Worm (Caenorhabditis elegans) whole organism, L4 larva: ENCODE measurements around the gene M110.8.

ENCODE experiments used
- F10B5.3 ChIP-seq: sonication (generic microtip); optimal IDR thresholded peaks from 2 replicates; lab custom pipeline; 2016; ENCODE audit warnings: mild to moderate bottlenecking, missing genetic modification characterization, missing compliant biosample characterization
- F49E8.2 ChIP-seq: sonication (generic microtip); optimal IDR thresholded peaks from 2 replicates; lab custom pipeline; 2016; ENCODE audit warnings: missing compliant biosample characterization, mild to moderate bottlenecking, missing genetic modification characterization, borderline replicate concordance
- R02D3.7 ChIP-seq: fragments of 150-350 bp; sonication (generic microtip); optimal IDR thresholded peaks from 3 replicates; lab custom pipeline; 2014; ENCODE audit warnings: missing biosample characterization, missing genetic modification characterization
- Y75B8A.6 ChIP-seq: fragments of 200-800 bp; sonication (Bioruptor generic); IDR thresholded peaks from 2 replicates; pipeline ENCODE4 v1.3.6; 2022; ENCODE audit warnings: missing genetic modification reagents, missing genetic modification characterization, missing compliant biosample characterization
- aha-1 ChIP-seq: fragments of 150-350 bp; peaks from one replicate; lab custom pipeline; 2014; ENCODE audit warnings: missing biosample characterization, missing genetic modification characterization
- ama-1 ChIP-seq: fragments of 150-350 bp; optimal IDR thresholded peaks from 2 replicates; lab custom pipeline; 2014; ENCODE audit warnings: inconsistent platforms, mixed read lengths
- arid-1 ChIP-seq: fragments of 200-800 bp; sonication (Bioruptor generic); conservative IDR thresholded peaks from 2 replicates; pipeline ENCODE4 v1.3.6; 2022; ENCODE audit warnings: missing genetic modification reagents, missing genetic modification characterization, missing compliant biosample characterization
- attf-4 ChIP-seq: sonication (generic microtip); optimal IDR thresholded peaks from 3 replicates; lab custom pipeline; 2017; ENCODE audit warnings: missing biosample characterization, missing genetic modification characterization
- ceh-44 ChIP-seq: fragments of 200-800 bp; sonication (Bioruptor generic); IDR thresholded peaks from 2 replicates; pipeline ENCODE4 v1.3.6; 2022; ENCODE audit warnings: missing genetic modification reagents, missing genetic modification characterization, missing compliant biosample characterization
- daf-19 ChIP-seq: fragments of 200-800 bp; sonication (Bioruptor generic); conservative IDR thresholded peaks from 2 replicates; pipeline ENCODE4 v1.3.6; 2022; ENCODE audit warnings: missing genetic modification characterization, missing compliant biosample characterization
- dmd-9 ChIP-seq: fragments of 200-800 bp; sonication (Bioruptor generic); IDR thresholded peaks from 2 replicates; pipeline ENCODE4 v1.3.6; 2022; ENCODE audit warnings: missing genetic modification reagents, missing genetic modification characterization, missing compliant biosample characterization
- fkh-10 ChIP-seq: fragments of 150-350 bp; optimal IDR thresholded peaks from 2 replicates; lab custom pipeline; 2014; ENCODE audit warnings: missing biosample characterization, missing genetic modification reagents, missing genetic modification characterization
- fos-1 ChIP-seq: fragments of 150-350 bp; optimal IDR thresholded peaks from 2 replicates; lab custom pipeline; 2014; ENCODE audit warnings: missing biosample characterization, missing genetic modification characterization
- gei-8 ChIP-seq: fragments of 200-800 bp; sonication (Bioruptor generic); optimal IDR thresholded peaks from 2 replicates; lab custom pipeline; 2018; ENCODE audit warnings: mild to moderate bottlenecking, missing genetic modification characterization, missing compliant biosample characterization
- hif-1 ChIP-seq, 2 experiments: sonication (generic microtip); optimal IDR thresholded peaks; 2 replicates each; lab custom pipeline; 2016 to 2017; ENCODE audit warnings: missing compliant biosample characterization in 2 of 2, missing genetic modification characterization in 2 of 2, missing genetic modification reagents in 2 of 2, missing genotype in 2 of 2, mild to moderate bottlenecking in 1 of 2
- hlh-11 ChIP-seq: fragments of 200-800 bp; sonication (Bioruptor generic); optimal IDR thresholded peaks from 2 replicates; lab custom pipeline; 2018; ENCODE audit warnings: mild to moderate bottlenecking, missing genetic modification characterization, missing compliant biosample characterization
- hmg-1.1 ChIP-seq: fragments of 200-800 bp; sonication (Bioruptor generic); IDR thresholded peaks from 2 replicates; pipeline ENCODE4 v1.3.6; 2022; ENCODE audit warnings: missing genetic modification reagents, missing genetic modification characterization, missing compliant biosample characterization
- jun-1 ChIP-seq: fragments of 150-350 bp; optimal IDR thresholded peaks from 2 replicates; lab custom pipeline; 2014; ENCODE audit warnings: missing biosample characterization, missing genetic modification reagents, missing genetic modification characterization
- lin-13 ChIP-seq: fragments of 150-350 bp; optimal IDR thresholded peaks from 2 replicates; lab custom pipeline; 2014; ENCODE audit warnings: missing biosample characterization, missing genetic modification reagents, missing genetic modification characterization
- lin-15B ChIP-seq: fragments of 150-350 bp; sonication (generic microtip); optimal IDR thresholded peaks from 3 replicates; lab custom pipeline; 2014; ENCODE audit warnings: missing biosample characterization, missing genetic modification characterization
- lsy-2 ChIP-seq, 2 experiments: fragments of 150-350 bp in 1 of 2; sonication (generic microtip) in 1 of 2; optimal IDR thresholded peaks; 2 replicates each; lab custom pipeline; 2014 to 2017; ENCODE audit warnings: missing biosample characterization in 2 of 2, missing genetic modification characterization in 2 of 2
- madf-5 ChIP-seq, 2 experiments: fragments of 200-800 bp; sonication (Bioruptor generic); IDR thresholded peaks; 2 replicates each; pipeline ENCODE4 v1.3.6; 2022; ENCODE audit warnings: missing compliant biosample characterization in 2 of 2, missing genetic modification characterization in 2 of 2
- madf-9 ChIP-seq: fragments of 200-800 bp; sonication (Bioruptor generic); conservative IDR thresholded peaks from 2 replicates; pipeline ENCODE4 v1.3.6; 2022; ENCODE audit warnings: missing genetic modification reagents, missing genetic modification characterization, missing compliant biosample characterization
- mep-1 ChIP-seq: fragments of 150-350 bp; sonication (generic microtip); optimal IDR thresholded peaks from 3 replicates; lab custom pipeline; 2014; ENCODE audit warnings: missing biosample characterization, missing genetic modification characterization
- nhr-237 ChIP-seq: sonication (generic microtip); optimal IDR thresholded peaks from 2 replicates; lab custom pipeline; 2017; ENCODE audit warnings: missing biosample characterization, missing genetic modification characterization
- nhr-42 ChIP-seq: fragments of 200-800 bp; sonication (Bioruptor generic); IDR thresholded peaks from 2 replicates; pipeline ENCODE4 v1.3.6; 2022; ENCODE audit warnings: missing genetic modification characterization, missing compliant biosample characterization
- pha-4 ChIP-seq, 2 experiments: fragments of 150-350 bp in 1 of 2; fragments of 200-800 bp in 1 of 2; sonication (Bioruptor generic) in 1 of 2; IDR thresholded peaks in 1 of 2; optimal IDR thresholded peaks in 1 of 2; 2 replicates each; pipeline versions ENCODE4 v1.3.6 to Lab custom; 2014 to 2022; ENCODE audit warnings: missing genetic modification characterization in 2 of 2, missing genetic modification reagents in 2 of 2, missing biosample characterization in 1 of 2, missing compliant biosample characterization in 1 of 2
- pqm-1 ChIP-seq: sonication (generic microtip); optimal IDR thresholded peaks from 2 replicates; lab custom pipeline; 2017; ENCODE audit warnings: missing biosample characterization, missing genetic modification characterization
- saeg-2 ChIP-seq: fragments of 200-800 bp; sonication (Bioruptor generic); IDR thresholded peaks from 2 replicates; pipeline ENCODE4 v1.3.6; 2022; ENCODE audit warnings: missing genetic modification reagents, missing genetic modification characterization, missing compliant biosample characterization
- spr-1 ChIP-seq: sonication (generic microtip); optimal IDR thresholded peaks from 2 replicates; lab custom pipeline; 2016; ENCODE audit warnings: mild to moderate bottlenecking, missing genetic modification characterization, missing compliant biosample characterization
- unc-130 ChIP-seq: sonication (generic microtip); optimal IDR thresholded peaks from 2 replicates; lab custom pipeline; 2016; ENCODE audit warnings: missing genetic modification reagents, missing genetic modification characterization, missing compliant biosample characterization
- unc-62 ChIP-seq, 3 experiments: fragments of 150-350 bp in 1 of 3; sonication (generic microtip); optimal IDR thresholded peaks in 2 of 3; peaks in 1 of 3; 1 replicate in 1 of 3; 2 replicates in 2 of 3; lab custom pipeline; 2014 to 2017; ENCODE audit warnings: missing biosample characterization in 3 of 3, missing genetic modification characterization in 3 of 3, missing genetic modification reagents in 3 of 3, missing genotype in 1 of 3
- zip-11 ChIP-seq: fragments of 200-800 bp; sonication (Bioruptor generic); IDR thresholded peaks from 2 replicates; pipeline ENCODE4 v1.3.6; 2022; ENCODE audit warnings: missing genetic modification characterization, missing compliant biosample characterization
- zip-2 ChIP-seq: fragments of 150-350 bp; optimal IDR thresholded peaks from 2 replicates; lab custom pipeline; 2014; ENCODE audit warnings: missing biosample characterization, missing genetic modification characterization

Gene M110.8

ce11 chrII:8185016-8185493 lies 24.3 kb downstream of the M110.8 start, which contains the start of the genes mig-5 and cct-1 (continued):
- peak; percentile 86 for TF ChIP-seq jun-1
- TF ChIP-seq attf-4 (tag; lab: Kevin White, UChicago) = no peak
- TF ChIP-seq lin-13 (GFP tag; lab: Kevin White, UChicago) = peak; percentile 87
- peak; percentile 99 for TF ChIP-seq mep-1 (tag; lab: Kevin White, UChicago)
- TF ChIP-seq arid-1 (GFP tag; lab: Robert Waterston, UW) = peak; percentile 93
- TF ChIP-seq lin-15B (tag; lab: Kevin White, UChicago) = peak; percentile 90
- peak; percentile 76; the same call in 1 of the 2 replicates for TF ChIP-seq saeg-2 (GFP tag; lab: Robert Waterston, UW)
- TF ChIP-seq pha-4 (GFP tag; IDR thresholded peaks at IDR 0.05; lab: Robert Waterston, UW) = peak; percentile 87
- peak; percentile 88 for TF ChIP-seq pha-4 (tag; optimal IDR thresholded peaks at IDR 0.05; lab: Kevin White, UChicago)
- TF ChIP-seq spr-1 (tag; lab: Kevin White, UChicago) = peak; percentile 91
- TF ChIP-seq, all 104 proteins: peak for 69

- no peak for TF ChIP-seq dmd-9 (GFP tag; lab: Robert Waterston, UW)
- no peak for TF ChIP-seq pqm-1 (tag; lab: Kevin White, UChicago)
- no peak for TF ChIP-seq gei-8 (GFP tag; lab: Kevin White, UChicago)
- TF ChIP-seq aha-1 (tag; lab: Kevin White, UChicago) = no peak
- TF ChIP-seq R02D3.7 (tag; lab: Kevin White, UChicago) = no peak
- no peak for TF ChIP-seq fkh-10 (GFP tag; lab: Kevin White, UChicago)
- no peak for TF ChIP-seq attf-4 (tag; lab: Kevin White, UChicago)
- TF ChIP-seq lin-13 (GFP tag; lab: Kevin White, UChicago) = no peak
- TF ChIP-seq ceh-44 = no peak
- no peak for TF ChIP-seq hlh-11 (tag; lab: Kevin White, UChicago)
- TF ChIP-seq F10B5.3 (tag; lab: Kevin White, UChicago) = no peak
- TF ChIP-seq hmg-1.1 (GFP tag; lab: Robert Waterston, UW) = no peak
- TF ChIP-seq madf-9 (GFP tag; lab: Robert Waterston, UW) = no peak
- TF ChIP-seq lsy-2 (tag; optimal IDR thresholded peaks at IDR 0.05; lab: Kevin White, UChicago) = no peak
- no peak for TF ChIP-seq hif-1 (tag; optimal IDR thresholded peaks at IDR 0.05; lab: Kevin White, UChicago)
- TF ChIP-seq nhr-237 (tag; lab: Kevin White, UChicago) = no peak
- TF ChIP-seq zip-2 = no peak
- TF ChIP-seq ama-1 = no peak
- TF ChIP-seq zip-11 (GFP tag; lab: Robert Waterston, UW) = no peak
- no peak for TF ChIP-seq jun-1
These were observed 27.9 kb downstream of the M110.8 start, which contains the start of gene dylt-3 for ce11 chrII:8181437-8181836. Gene dylt-3 (plus strand): TSS chrII:8181737.

ce11 chrII:8180281-8180680 lies 29.1 kb downstream of the M110.8 start, which contains the start of gene T05C12.4:
Gene T05C12.4 (minus strand): TSS chrII:8180381.
- TF ChIP-seq saeg-2 (GFP tag; lab: Robert Waterston, UW) (no peak), nhr-42 (GFP tag; lab: Robert Waterston, UW) (no peak), madf-5 (GFP tag; IDR thresholded peaks at IDR 0.05; lab: Robert Waterston, UW) (no peak), unc-130 (no peak)

DNA sequence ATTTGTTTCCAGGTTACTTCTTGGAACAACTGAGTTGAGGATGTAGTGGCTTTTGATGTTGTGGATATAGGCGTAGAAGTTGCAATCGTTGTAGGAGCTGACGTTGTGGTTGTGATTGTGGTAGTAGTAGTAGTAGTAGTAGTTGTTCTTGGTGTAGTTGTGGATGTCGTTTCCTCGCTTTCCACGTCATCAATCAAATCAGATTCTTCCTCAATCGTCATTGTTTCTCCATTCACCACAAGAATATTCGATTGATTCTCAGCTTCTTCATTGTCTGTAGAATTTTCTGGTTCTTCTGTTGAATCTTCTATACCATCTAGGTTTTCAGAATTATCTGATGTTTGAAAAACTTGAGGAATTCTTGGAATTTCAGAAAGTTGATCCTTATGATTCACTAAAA lies 30.8 kb downstream of the M110.8 start:
- TF ChIP-seq mep-1 (tag; lab: Kevin White, UChicago) (no peak), Y75B8A.6 (GFP tag; lab: Robert Waterston, UW) (no peak), daf-19 (no peak), unc-62 (GFP tag; optimal IDR thresholded peaks at IDR 0.05 in 1 of 2; lab: Kevin White, UChicago) (peak in 1 of 2 experiments; percentile 91), unc-62 (tag; optimal IDR thresholded peaks at IDR 0.05; lab: Kevin White, UChicago) (no peak), fos-1 (tag; lab: Kevin White, UChicago) (no peak), F49E8.2 (no peak)
